Fruit fly (Drosophila melanogaster) whole organism, embryonic: Measurements from ENCODE around the gene Xe7.

Source experiments
- Abd-B ChIP-seq: fragments of 200-800 bp; sonication (Bioruptor generic); optimal IDR thresholded peaks from 2 replicates; lab custom pipeline; 2018; ENCODE audit warnings: missing biosample characterization, mild to moderate bottlenecking, missing genetic modification characterization, moderate library complexity
- Aef1 ChIP-seq: fragments of 200-800 bp; sonication (Bioruptor generic); IDR thresholded peaks from 3 replicates; pipeline ENCODE4 v1.3.6; 2022; ENCODE audit warnings: missing biosample characterization, missing genetic modification characterization
- CG11504 ChIP-seq: fragments of 200-800 bp; sonication (Bioruptor generic); optimal IDR thresholded peaks from 3 replicates; lab custom pipeline; 2019; ENCODE audit warnings: missing biosample characterization, mild to moderate bottlenecking, missing genetic modification characterization, moderate library complexity
- CG11723 ChIP-seq: fragments of 200-800 bp; sonication (Bioruptor generic); optimal IDR thresholded peaks from 2 replicates; lab custom pipeline; 2017; ENCODE audit warnings: missing biosample characterization, mild to moderate bottlenecking, missing genetic modification characterization
- CG12744 ChIP-seq: fragments of 200-800 bp; sonication (Bioruptor generic); optimal IDR thresholded peaks from 2 replicates; lab custom pipeline; 2016; ENCODE audit warnings: missing biosample characterization, missing genetic modification characterization
- CG15601 ChIP-seq: fragments of 200-800 bp; sonication (Bioruptor generic); optimal IDR thresholded peaks from 3 replicates; lab custom pipeline; 2019; ENCODE audit warnings: missing biosample characterization, mild to moderate bottlenecking, missing genetic modification characterization, moderate library complexity
- CG16863 ChIP-seq: fragments of 200-800 bp; sonication (Bioruptor generic); optimal IDR thresholded peaks from 3 replicates; lab custom pipeline; 2016; ENCODE audit warnings: missing biosample characterization, missing genetic modification characterization
- CG17361 ChIP-seq: fragments of 200-800 bp; sonication (Bioruptor generic); IDR thresholded peaks from 3 replicates; pipeline ENCODE4 v1.3.6; 2022; ENCODE audit warnings: missing biosample characterization, missing genetic modification characterization
- CG17568 ChIP-seq: fragments of 200-800 bp; sonication (Bioruptor generic); optimal IDR thresholded peaks from 2 replicates; lab custom pipeline; 2018; ENCODE audit warnings: missing biosample characterization, mild to moderate bottlenecking, missing genetic modification characterization, moderate library complexity
- CG2129 ChIP-seq: fragments of 200-800 bp; sonication (Bioruptor generic); IDR thresholded peaks from 2 replicates; pipeline ENCODE4 v1.3.6; 2022; ENCODE audit warnings: missing biosample characterization, missing genetic modification characterization; ENCODE audit not compliant: partially characterized antibody
- CG30403 ChIP-seq: fragments of 200-800 bp; sonication (Bioruptor generic); optimal IDR thresholded peaks from 3 replicates; lab custom pipeline; 2016; ENCODE audit warnings: missing biosample characterization, missing genetic modification characterization
- CG30431 ChIP-seq: fragments of 200-800 bp; sonication (Bioruptor generic); optimal IDR thresholded peaks from 2 replicates; lab custom pipeline; 2017; ENCODE audit warnings: missing biosample characterization, missing genetic modification characterization
- CG33213 ChIP-seq: fragments of 200-800 bp; sonication (Bioruptor generic); optimal IDR thresholded peaks from 3 replicates; lab custom pipeline; 2016; ENCODE audit warnings: missing biosample characterization, missing genetic modification characterization
- CG42726 ChIP-seq: fragments of 200-800 bp; sonication (Bioruptor generic); IDR thresholded peaks from 2 replicates; pipeline ENCODE4 v1.3.6; 2022; ENCODE audit warnings: missing biosample characterization, missing genetic modification characterization; ENCODE audit not compliant: partially characterized antibody
- CG43689 ChIP-seq: fragments of 200-800 bp; sonication (Bioruptor generic); IDR thresholded peaks from 2 replicates; pipeline ENCODE4 v1.3.6; 2022; ENCODE audit warnings: missing biosample characterization, missing genetic modification characterization
- CG4424 ChIP-seq: fragments of 200-800 bp; sonication (Bioruptor generic); optimal IDR thresholded peaks from 3 replicates; lab custom pipeline; 2016; ENCODE audit warnings: missing biosample characterization, missing genetic modification characterization
- CG4854 ChIP-seq: fragments of 200-800 bp; sonication (Bioruptor generic); optimal IDR thresholded peaks from 2 replicates; lab custom pipeline; 2016; ENCODE audit warnings: missing biosample characterization, missing genetic modification characterization, inconsistent platforms
- CG7839 ChIP-seq: fragments of 200-800 bp; sonication (Bioruptor generic); optimal IDR thresholded peaks from 3 replicates; lab custom pipeline; 2018; ENCODE audit warnings: missing biosample characterization, mild to moderate bottlenecking, missing genetic modification characterization, moderate library complexity
- D19A ChIP-seq: fragments of 200-800 bp; optimal IDR thresholded peaks from 3 replicates; lab custom pipeline; 2019; ENCODE audit warnings: missing biosample characterization, mild to moderate bottlenecking, missing genetic modification characterization, moderate library complexity
- D19B ChIP-seq: fragments of 200-800 bp; sonication (Bioruptor generic); optimal IDR thresholded peaks from 2 replicates; lab custom pipeline; 2017; ENCODE audit warnings: missing biosample characterization, mild to moderate bottlenecking, missing genetic modification characterization
- Dbx ChIP-seq: fragments of 200-800 bp; sonication (Bioruptor generic); IDR thresholded peaks from 3 replicates; pipeline ENCODE4 v1.3.6; 2022; ENCODE audit warnings: missing biosample characterization, missing genetic modification characterization
- Dfd ChIP-seq, 2 experiments: fragments of >200 bp; optimal IDR thresholded peaks; 2 replicates each; lab custom pipeline; 2017; ENCODE audit warnings: missing biosample characterization in 2 of 2, missing genetic modification characterization in 2 of 2
- Dip2 ChIP-seq: fragments of 200-800 bp; sonication (Bioruptor generic); IDR thresholded peaks from 2 replicates; pipeline ENCODE4 v1.3.6; 2022; ENCODE audit warnings: missing biosample characterization, missing genetic modification characterization
- Dip3 ChIP-seq: fragments of 200-800 bp; sonication (Bioruptor generic); optimal IDR thresholded peaks from 3 replicates; lab custom pipeline; 2016; ENCODE audit warnings: missing biosample characterization, missing genetic modification characterization
- HLH3B ChIP-seq: fragments of 200-800 bp; sonication (Bioruptor generic); IDR thresholded peaks from 2 replicates; pipeline ENCODE4 v1.3.6; 2022; ENCODE audit warnings: missing biosample characterization, missing genetic modification characterization
- Nf-YB ChIP-seq: fragments of 200-800 bp; sonication (Bioruptor generic); optimal IDR thresholded peaks from 3 replicates; lab custom pipeline; 2019; ENCODE audit warnings: missing biosample characterization, mild to moderate bottlenecking, missing genetic modification characterization, moderate library complexity
- Ptx1 ChIP-seq: fragments of 200-800 bp; sonication (Bioruptor generic); IDR thresholded peaks from 2 replicates; pipeline ENCODE4 v1.3.6; 2022; ENCODE audit warnings: missing biosample characterization, missing genetic modification characterization
- Taf1 ChIP-seq: fragments of 200-800 bp; sonication (Bioruptor generic); IDR thresholded peaks from 2 replicates; pipeline ENCODE4 v1.3.6; 2022; ENCODE audit warnings: missing biosample characterization, missing genetic modification characterization
- Vsx1 ChIP-seq: fragments of 200-800 bp; sonication (Bioruptor generic); optimal IDR thresholded peaks from 2 replicates; lab custom pipeline; 2017; ENCODE audit warnings: missing biosample characterization, mild to moderate bottlenecking, missing genetic modification characterization, missing genetic modification reagents
- Xrp1 ChIP-seq: fragments of 200-800 bp; sonication (Bioruptor generic); IDR thresholded peaks from 2 replicates; pipeline ENCODE4 v1.3.6; 2022; ENCODE audit warnings: missing biosample characterization, missing genetic modification characterization
- YL-1 ChIP-seq: fragments of 200-800 bp; sonication (Bioruptor generic); optimal IDR thresholded peaks from 3 replicates; lab custom pipeline; 2017; ENCODE audit warnings: missing biosample characterization, mild to moderate bottlenecking, missing genetic modification characterization
- cato ChIP-seq: fragments of 200-800 bp; sonication (Bioruptor generic); optimal IDR thresholded peaks from 2 replicates; lab custom pipeline; 2016; ENCODE audit warnings: missing biosample characterization, missing genetic modification characterization, borderline replicate concordance
- dpn ChIP-seq, 2 experiments: fragments of 200-800 bp; sonication (Bioruptor generic); optimal IDR thresholded peaks; 3 replicates each; lab custom pipeline; 2016; ENCODE audit warnings: missing biosample characterization in 2 of 2, missing genetic modification characterization in 2 of 2
- gcm2 ChIP-seq: fragments of 200-800 bp; sonication (Bioruptor generic); optimal IDR thresholded peaks from 2 replicates; lab custom pipeline; 2016; ENCODE audit warnings: missing biosample characterization, missing genetic modification characterization
- grau ChIP-seq: fragments of 200-800 bp; optimal IDR thresholded peaks from 3 replicates; lab custom pipeline; 2019; ENCODE audit warnings: missing biosample characterization, mild to moderate bottlenecking, missing genetic modification characterization, moderate library complexity
- gsb ChIP-seq: fragments of 200-800 bp; sonication (Bioruptor generic); IDR thresholded peaks from 2 replicates; pipeline ENCODE4 v1.3.6; 2022; ENCODE audit warnings: missing biosample characterization, missing genetic modification characterization
- her ChIP-seq: fragments of 200-800 bp; sonication (Bioruptor generic); optimal IDR thresholded peaks from 2 replicates; lab custom pipeline; 2016; ENCODE audit warnings: missing biosample characterization, missing genetic modification characterization
- lilli ChIP-seq: fragments of 200-800 bp; sonication (Bioruptor generic); optimal IDR thresholded peaks from 3 replicates; lab custom pipeline; 2016; ENCODE audit warnings: missing biosample characterization, missing genetic modification characterization
- lmd ChIP-seq: fragments of 200-800 bp; sonication (Bioruptor generic); IDR thresholded peaks from 2 replicates; pipeline ENCODE4 v1.3.6; 2022; ENCODE audit warnings: missing biosample characterization, missing genetic modification characterization
- pfk ChIP-seq: fragments of 200-800 bp; sonication (Bioruptor generic); optimal IDR thresholded peaks from 2 replicates; lab custom pipeline; 2018; ENCODE audit warnings: missing biosample characterization, mild to moderate bottlenecking, missing genetic modification characterization, moderate library complexity
- pros ChIP-seq: fragments of 200-800 bp; sonication (Bioruptor generic); optimal IDR thresholded peaks from 3 replicates; lab custom pipeline; 2019; ENCODE audit warnings: missing biosample characterization, mild to moderate bottlenecking, missing genetic modification characterization, moderate library complexity
- rib ChIP-seq: fragments of 200-800 bp; sonication (Bioruptor generic); IDR thresholded peaks from 2 replicates; pipeline ENCODE4 v1.3.6; 2022; ENCODE audit warnings: missing biosample characterization, missing genetic modification characterization
- sim ChIP-seq: fragments of 200-800 bp; sonication (Bioruptor generic); IDR thresholded peaks from 2 replicates; pipeline ENCODE4 v1.3.6; 2022; ENCODE audit warnings: missing biosample characterization, missing genetic modification characterization
- stwl ChIP-seq: fragments of 200-800 bp; sonication (Bioruptor generic); optimal IDR thresholded peaks from 3 replicates; lab custom pipeline; 2018; ENCODE audit warnings: missing biosample characterization, mild to moderate bottlenecking, missing genetic modification characterization, moderate library complexity
- sug ChIP-seq: fragments of 200-800 bp; optimal IDR thresholded peaks from 2 replicates; lab custom pipeline; 2019; ENCODE audit warnings: missing biosample characterization, mild to moderate bottlenecking, missing genetic modification characterization, moderate library complexity
- tna ChIP-seq: fragments of 200-800 bp; sonication (Bioruptor generic); IDR thresholded peaks from 2 replicates; pipeline ENCODE4 v1.3.6; 2022; ENCODE audit warnings: missing biosample characterization, missing genetic modification characterization; ENCODE audit not compliant: partially characterized antibody
- twi ChIP-seq: fragments of 200-800 bp; optimal IDR thresholded peaks from 2 replicates; lab custom pipeline; 2019; ENCODE audit warnings: missing biosample characterization, mild to moderate bottlenecking, missing genetic modification characterization, moderate library complexity

The Xe7 gene

dm6 chr3R:5686049-5686757, 17.1 kb upstream of the Xe7 start (continued):
- TF ChIP-seq lmd (GFP tag; lab: Robert Waterston, UW) (peak; percentile 61), sug (tag; lab: Kevin White, UChicago) (peak; percentile 51), CG30431 (peak; percentile 18), Nf-YB (GFP tag; lab: Kevin White, UChicago) (no peak), sim (GFP tag; lab: Robert Waterston, UW) (no peak)

dm6 chr3R:5685269-5686048, 16.3 kb upstream of the Xe7 start, which contains the start of the genes Rab23 and plx:
TSS of gene Rab23 (minus strand) at chr3R:5685434.
TSS of gene plx (plus strand) at chr3R:5685855.
- peak; percentile 27; the same call in 1 of the 2 replicates for TF ChIP-seq CG42726
- no peak for TF ChIP-seq Xrp1 (GFP tag; lab: Robert Waterston, UW)
- TF ChIP-seq CG12744 (GFP tag; lab: Kevin White, UChicago): no peak
- no peak for TF ChIP-seq twi
- TF ChIP-seq Dip2 (GFP tag; lab: Robert Waterston, UW): no peak
- TF ChIP-seq CG11504 (tag; lab: Kevin White, UChicago): peak; percentile 33
- TF ChIP-seq Vsx1 (GFP tag; lab: Kevin White, UChicago): no peak
- no peak for TF ChIP-seq grau (tag; lab: Kevin White, UChicago)
- TF ChIP-seq gcm2: no peak
- peak; percentile 27 for TF ChIP-seq Abd-B (GFP tag; lab: Kevin White, UChicago)
- no peak for TF ChIP-seq D19B (GFP tag; lab: Kevin White, UChicago)
- TF ChIP-seq CG15601 (tag; lab: Kevin White, UChicago): peak; percentile 48
- TF ChIP-seq Ptx1 (GFP tag; lab: Robert Waterston, UW): peak; percentile 26; the same call in 1 of the 2 replicates
- TF ChIP-seq CG4424 (GFP tag; lab: Kevin White, UChicago): no peak
- no peak for TF ChIP-seq CG30403 (GFP tag; lab: Kevin White, UChicago)
- TF ChIP-seq YL-1 (GFP tag; lab: Kevin White, UChicago): peak; percentile 5
- TF ChIP-seq rib: no peak
- TF ChIP-seq lilli (GFP tag; lab: Kevin White, UChicago): peak; percentile 37
- no peak for TF ChIP-seq pfk (GFP tag; lab: Kevin White, UChicago)
- TF ChIP-seq dpn (GFP tag; optimal IDR thresholded peaks at IDR 0.05; lab: Kevin White, UChicago): no peak
- TF ChIP-seq cato (GFP tag; lab: Kevin White, UChicago): no peak
- TF ChIP-seq Aef1 (GFP tag; lab: Robert Waterston, UW): no peak
- TF ChIP-seq CG4854: no peak
- no peak for TF ChIP-seq Taf1 (GFP tag; lab: Robert Waterston, UW)
- peak; percentile 47 for TF ChIP-seq CG33213
- TF ChIP-seq CG11723: no peak
- no peak for TF ChIP-seq her (GFP tag; lab: Kevin White, UChicago)
- TF ChIP-seq tna (GFP tag; lab: Robert Waterston, UW): no peak
- peak; percentile 32; the same call in 1 of the 3 replicates for TF ChIP-seq CG17361 (GFP tag; lab: Robert Waterston, UW)
- no peak for TF ChIP-seq pros (GFP tag; lab: Kevin White, UChicago)
- no peak for TF ChIP-seq CG17568 (GFP tag; lab: Kevin White, UChicago)
- TF ChIP-seq Dfd (GFP tag; optimal IDR thresholded peaks at IDR 0.05; lab: Kevin White, UChicago): no peak
- TF ChIP-seq stwl (tag; lab: Kevin White, UChicago): peak; percentile 73
- TF ChIP-seq HLH3B (GFP tag; lab: Robert Waterston, UW): no peak
- no peak for TF ChIP-seq CG7839 (tag; lab: Kevin White, UChicago)
- no peak for TF ChIP-seq CG43689 (GFP tag; lab: Robert Waterston, UW)
- no peak for TF ChIP-seq Dbx (GFP tag; lab: Robert Waterston, UW)
- TF ChIP-seq Dip3 (GFP tag; lab: Kevin White, UChicago): no peak
- no peak for TF ChIP-seq CG16863
- TF ChIP-seq D19A (tag; lab: Kevin White, UChicago): no peak
- TF ChIP-seq CG2129 (GFP tag; lab: Robert Waterston, UW): no peak
- TF ChIP-seq gsb (GFP tag; lab: Robert Waterston, UW): no peak
